Worm (Caenorhabditis elegans) whole organism, midembryonic: ENCODE data around the gene T25F10.1.

ENCODE experiments used
- T22C8.4 ChIP-seq: fragments of 200-800 bp; sonication (Bioruptor generic); IDR thresholded peaks from 2 replicates; pipeline ENCODE4 v1.3.6; 2022; ENCODE audit warnings: missing genetic modification characterization, missing compliant biosample characterization
- cog-1 ChIP-seq: sonication (generic microtip); optimal IDR thresholded peaks from 2 replicates; lab custom pipeline; 2016; ENCODE audit warnings: missing genetic modification characterization, missing compliant biosample characterization
- flt-1 ChIP-seq: fragments of 200-800 bp; sonication (Bioruptor generic); IDR thresholded peaks from 2 replicates; pipeline ENCODE4 v1.3.6; 2022; ENCODE audit warnings: missing genetic modification characterization, missing compliant biosample characterization
- klf-2 ChIP-seq: fragments of 200-800 bp; sonication (Bioruptor generic); conservative IDR thresholded peaks from 2 replicates; pipeline ENCODE4 v1.3.6; 2022; ENCODE audit warnings: missing genetic modification reagents, missing genetic modification characterization, missing compliant biosample characterization
- med-1 ChIP-seq: sonication (generic microtip); optimal IDR thresholded peaks from 2 replicates; lab custom pipeline; 2017; ENCODE audit warnings: missing genetic modification characterization, mild to moderate bottlenecking, missing compliant biosample characterization, antibody characterized with exemption, missing genetic modification reagents; ENCODE audit not compliant: insufficient read depth
- ref-1 ChIP-seq: fragments of 200-800 bp; sonication (Bioruptor generic); conservative IDR thresholded peaks from 2 replicates; pipeline ENCODE4 v1.3.6; 2022; ENCODE audit warnings: missing genetic modification reagents, missing genetic modification characterization, missing compliant biosample characterization
- tab-1 ChIP-seq: fragments of 200-800 bp; sonication (Bioruptor generic); IDR thresholded peaks from 2 replicates; pipeline ENCODE4 v1.3.6; 2022; ENCODE audit warnings: missing genetic modification characterization, missing compliant biosample characterization
- ztf-23 ChIP-seq: fragments of 200-800 bp; sonication (Bioruptor generic); IDR thresholded peaks from 2 replicates; pipeline ENCODE4 v1.3.6; 2022; ENCODE audit warnings: missing genetic modification reagents, missing genetic modification characterization, missing compliant biosample characterization
- ztf-29 ChIP-seq: fragments of 200-800 bp; sonication (Bioruptor generic); IDR thresholded peaks from 2 replicates; pipeline ENCODE4 v1.3.6; 2022; ENCODE audit warnings: missing genetic modification reagents, missing genetic modification characterization, missing compliant biosample characterization

T25F10.1 gene

ce11 chrV:6796264-6796663, 28.0 kb downstream of the T25F10.1 start:
- no peak for TF ChIP-seq T22C8.4
- no peak for TF ChIP-seq ref-1 (GFP tag; lab: Robert Waterston, UW)
- TF ChIP-seq med-1 = no peak
- TF ChIP-seq cog-1 (tag; lab: Kevin White, UChicago) = no peak
- TF ChIP-seq klf-2 = no peak
- TF ChIP-seq tab-1 (GFP tag; lab: Robert Waterston, UW) = no peak
- no peak for TF ChIP-seq ztf-29
- TF ChIP-seq ztf-23 (GFP tag; lab: Robert Waterston, UW) = no peak
- TF ChIP-seq flt-1 (GFP tag; lab: Robert Waterston, UW) = no peak

- TF ChIP-seq cog-1 (tag; lab: Kevin White, UChicago) (peak; percentile 65), flt-1 (GFP tag; lab: Robert Waterston, UW) (no peak), tab-1 (GFP tag; lab: Robert Waterston, UW) (no peak), ztf-29 (no peak), klf-2 (no peak), ztf-23 (GFP tag; lab: Robert Waterston, UW) (no peak)
These were observed 28.6 kb downstream of the T25F10.1 start for ce11 chrV:6796894-6797293.

ce11 chrV:6799564-6799963, 31.3 kb downstream of the T25F10.1 start, which contains the start of gene dmsr-9:
Gene dmsr-9 (minus strand): TSS chrV:6799664.
- TF ChIP-seq med-1 = no peak
- TF ChIP-seq tab-1 (GFP tag; lab: Robert Waterston, UW) = no peak
- TF ChIP-seq klf-2 = no peak
- TF ChIP-seq T22C8.4 = no peak

ce11 chrV:6801850-6802249, 33.5 kb downstream of the T25F10.1 start, which contains the start of gene dmsr-10:
Gene dmsr-10 (minus strand): TSS chrV:6801950.
- TF ChIP-seq T22C8.4 (no peak), flt-1 (GFP tag; lab: Robert Waterston, UW) (no peak), tab-1 (GFP tag; lab: Robert Waterston, UW) (no peak), ztf-29 (no peak), med-1 (no peak), klf-2 (no peak), ztf-23 (GFP tag; lab: Robert Waterston, UW) (no peak), ref-1 (GFP tag; lab: Robert Waterston, UW) (no peak), cog-1 (tag; lab: Kevin White, UChicago) (no peak)

- TF ChIP-seq klf-2 (no peak), ztf-23 (GFP tag; lab: Robert Waterston, UW) (no peak), cog-1 (tag; lab: Kevin White, UChicago) (no peak), tab-1 (GFP tag; lab: Robert Waterston, UW) (no peak), med-1 (no peak), ref-1 (GFP tag; lab: Robert Waterston, UW) (no peak), ztf-29 (no peak), T22C8.4 (no peak), flt-1 (GFP tag; lab: Robert Waterston, UW) (no peak)
These were observed 35.7 kb downstream of the T25F10.1 start, which contains the start of gene dmsr-11 for ce11 chrV:6803992-6804391. Gene dmsr-11 (minus strand): TSS chrV:6804092.

- no peak for TF ChIP-seq T22C8.4
- no peak for TF ChIP-seq ztf-29
- no peak for TF ChIP-seq klf-2
- no peak for TF ChIP-seq ztf-23 (GFP tag; lab: Robert Waterston, UW)
These were observed 38.0 kb downstream of the T25F10.1 start, which contains the start of gene dmsr-12 for ce11 chrV:6806340-6806739. Gene dmsr-12 (minus strand): TSS chrV:6806440.

- TF ChIP-seq med-1 (no peak), ztf-29 (no peak), cog-1 (tag; lab: Kevin White, UChicago) (no peak), flt-1 (GFP tag; lab: Robert Waterston, UW) (no peak), klf-2 (no peak), T22C8.4 (no peak)
These were observed 40.7 kb downstream of the T25F10.1 start, which contains the start of gene dmsr-16 for ce11 chrV:6808962-6809361. Gene dmsr-16 (minus strand): TSS chrV:6809062.

- no peak for TF ChIP-seq T22C8.4
- no peak for TF ChIP-seq tab-1 (GFP tag; lab: Robert Waterston, UW)
- no peak for TF ChIP-seq klf-2
- TF ChIP-seq med-1 = no peak
- no peak for TF ChIP-seq cog-1 (tag; lab: Kevin White, UChicago)
- TF ChIP-seq flt-1 (GFP tag; lab: Robert Waterston, UW) = no peak
- no peak for TF ChIP-seq ztf-29
- TF ChIP-seq ztf-23 (GFP tag; lab: Robert Waterston, UW) = no peak
- TF ChIP-seq ref-1 (GFP tag; lab: Robert Waterston, UW) = no peak
These were observed 41.8 kb downstream of the T25F10.1 start for ce11 chrV:6810091-6810490.

ce11 chrV:6811863-6812262, 43.6 kb downstream of the T25F10.1 start:
- no peak for TF ChIP-seq ref-1 (GFP tag; lab: Robert Waterston, UW)
- TF ChIP-seq cog-1 (tag; lab: Kevin White, UChicago) = no peak
- no peak for TF ChIP-seq tab-1 (GFP tag; lab: Robert Waterston, UW)
- no peak for TF ChIP-seq ztf-29
- TF ChIP-seq flt-1 (GFP tag; lab: Robert Waterston, UW) = no peak
- no peak for TF ChIP-seq med-1
- no peak for TF ChIP-seq T22C8.4
- TF ChIP-seq ztf-23 (GFP tag; lab: Robert Waterston, UW) = no peak

- TF ChIP-seq ztf-23 (GFP tag; lab: Robert Waterston, UW) (no peak), klf-2 (no peak), flt-1 (GFP tag; lab: Robert Waterston, UW) (no peak), ztf-29 (no peak), ref-1 (GFP tag; lab: Robert Waterston, UW) (no peak), med-1 (no peak), tab-1 (GFP tag; lab: Robert Waterston, UW) (no peak), cog-1 (tag; lab: Kevin White, UChicago) (no peak), T22C8.4 (no peak)
These were observed 45.6 kb downstream of the T25F10.1 start for ce11 chrV:6813862-6814261.

ce11 chrV:6817184-6817583, 48.9 kb downstream of the T25F10.1 start, which contains the start of gene dmsr-14:
Gene dmsr-14 (minus strand): TSS chrV:6817284.
- no peak for TF ChIP-seq tab-1 (GFP tag; lab: Robert Waterston, UW)
- TF ChIP-seq cog-1 (tag; lab: Kevin White, UChicago) = no peak
- no peak for TF ChIP-seq klf-2
- no peak for TF ChIP-seq ref-1 (GFP tag; lab: Robert Waterston, UW)
- no peak for TF ChIP-seq ztf-29
- no peak for TF ChIP-seq med-1
- TF ChIP-seq flt-1 (GFP tag; lab: Robert Waterston, UW) = no peak
- no peak for TF ChIP-seq T22C8.4
- TF ChIP-seq ztf-23 (GFP tag; lab: Robert Waterston, UW) = no peak
